Worm (Caenorhabditis elegans): ENCODE results near the gene F15H10.5.

Gene F15H10.5

ce11 chrV:10418961-10419360, at the start of gene F15H10.5:
Gene F15H10.5, minus strand, starts transcription at chrV:10419061.
- no peak for TF ChIP-seq unc-62 (GFP tag; optimal IDR thresholded peaks at IDR 0.05)

DNA sequence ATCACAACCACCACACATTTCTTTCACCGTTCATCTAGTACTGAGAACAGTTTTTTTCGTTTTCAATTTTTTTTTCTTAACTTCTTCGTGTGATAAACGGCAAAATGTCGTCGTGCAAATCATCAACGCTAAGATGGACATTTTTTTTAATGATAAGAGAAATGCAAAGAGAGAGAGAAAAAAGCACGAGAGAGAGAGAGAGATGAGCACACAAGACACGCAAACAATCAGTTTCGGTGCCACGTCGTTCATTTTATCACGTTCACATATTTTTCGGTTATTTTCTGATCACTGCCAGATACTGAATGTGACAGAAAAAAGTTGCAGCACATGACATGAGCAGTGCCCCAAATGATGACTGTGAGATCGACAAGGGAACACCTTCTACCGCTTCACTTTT, 49.3 kb upstream of the F15H10.5 start, which contains the start of gene egl-9:
Gene egl-9 (plus strand): TSS at position 328 of the 400 bp plus-strand sequence.
- no peak for TF ChIP-seq unc-62 (GFP tag; optimal IDR thresholded peaks at IDR 0.05)

ce11 chrV:10467659-10468058, 48.8 kb upstream of the F15H10.5 start:
- no peak for TF ChIP-seq unc-62 (GFP tag; optimal IDR thresholded peaks at IDR 0.05)

ce11 chrV:10467104-10467503, 48.2 kb upstream of the F15H10.5 start:
- TF ChIP-seq unc-62 (GFP tag; optimal IDR thresholded peaks at IDR 0.05) = no peak

- TF ChIP-seq unc-62 (GFP tag; optimal IDR thresholded peaks at IDR 0.05) = no peak
Observed at ce11 chrV:10466607-10467092, 47.8 kb upstream of the F15H10.5 start.

DNA sequence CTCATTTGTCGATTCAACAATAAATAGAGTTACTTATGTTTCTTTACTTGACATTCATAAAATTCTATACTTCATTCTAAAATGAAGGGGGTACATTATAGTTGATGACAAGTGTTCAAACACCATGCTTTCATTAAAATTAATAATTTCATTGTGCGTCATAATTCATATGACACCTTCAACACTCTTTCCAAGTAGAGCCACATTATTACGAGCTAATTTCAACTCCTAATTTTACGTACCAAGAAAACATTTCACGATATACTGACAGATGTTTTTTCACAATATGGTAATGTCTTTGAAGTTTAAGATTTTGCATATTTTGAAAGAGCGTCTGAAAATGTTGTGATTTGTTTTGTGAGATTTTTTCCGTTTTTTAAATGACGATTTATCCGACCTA, 46.6 kb upstream of the F15H10.5 start:
- TF ChIP-seq unc-62 (GFP tag; optimal IDR thresholded peaks at IDR 0.05) = no peak

DNA sequence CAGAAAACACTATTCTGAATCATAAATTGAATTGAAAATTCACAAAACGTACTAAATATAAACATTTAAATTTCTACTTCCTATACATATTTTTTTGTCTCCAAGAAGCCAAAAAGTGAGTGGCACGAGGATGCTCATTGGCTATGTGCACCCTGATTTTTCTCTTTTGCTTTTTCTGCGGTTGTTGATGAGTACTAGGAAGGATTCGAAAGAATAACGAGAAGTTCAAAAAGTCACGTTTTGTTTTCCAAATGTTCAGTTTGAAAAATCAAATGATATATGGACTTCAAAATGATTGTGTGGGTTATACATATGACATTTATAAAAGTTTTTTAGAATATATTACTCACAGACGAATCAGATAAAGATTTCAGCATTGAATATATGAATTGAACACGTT, 45.9 kb upstream of the F15H10.5 start:
- TF ChIP-seq unc-62 (GFP tag; optimal IDR thresholded peaks at IDR 0.05) = no peak

- no peak for TF ChIP-seq unc-62 (GFP tag; optimal IDR thresholded peaks at IDR 0.05)
Observed at ce11 chrV:10464160-10464559, 45.3 kb upstream of the F15H10.5 start.

ce11 chrV:10463276-10463675, 44.4 kb upstream of the F15H10.5 start, which contains the start of gene F22E12.3:
Gene F22E12.3, minus strand, starts transcription at chrV:10463376.
- TF ChIP-seq unc-62 (GFP tag; optimal IDR thresholded peaks at IDR 0.05) = no peak

DNA sequence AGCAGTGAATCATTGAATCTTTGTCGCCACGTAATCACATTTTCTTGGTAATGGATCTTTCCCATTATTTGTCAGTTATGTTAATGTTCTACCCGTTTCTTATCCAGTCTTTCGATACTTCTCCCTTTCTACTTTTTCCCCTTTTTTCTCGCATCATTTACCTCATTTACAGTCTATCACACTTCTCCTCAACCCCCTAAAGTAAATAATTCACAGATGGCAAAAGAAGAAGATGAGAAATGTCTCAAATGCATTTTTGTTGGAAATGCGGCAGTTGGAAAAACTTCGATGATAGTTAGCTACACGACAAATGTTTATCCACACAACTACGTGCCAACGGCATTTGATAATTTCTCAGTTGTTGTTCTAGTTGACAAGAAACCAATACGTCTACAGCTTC, 43.2 kb upstream of the F15H10.5 start, which contains the start of gene chw-1:
Gene chw-1 (plus strand): TSS at position 217 of the 400 bp plus-strand sequence.
- TF ChIP-seq unc-62 (GFP tag; optimal IDR thresholded peaks at IDR 0.05) = no peak

DNA sequence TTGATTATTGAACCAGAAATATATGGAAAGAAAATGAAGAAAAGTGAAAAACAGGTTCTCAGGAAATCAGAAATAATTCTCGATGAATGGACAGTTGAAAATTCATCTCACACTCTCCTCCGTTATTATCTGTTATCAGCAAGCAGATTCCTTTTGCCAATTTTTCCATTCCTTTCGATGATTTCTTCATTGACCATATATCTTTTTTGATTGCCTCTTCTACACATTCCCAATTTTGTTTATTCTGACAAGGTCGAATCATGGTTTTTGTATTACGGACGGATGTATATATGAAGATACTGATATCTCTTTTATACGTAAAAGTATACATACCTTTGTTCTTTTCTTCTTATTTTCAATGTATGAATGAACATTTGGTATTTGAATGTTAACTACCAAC, 41.8 kb upstream of the F15H10.5 start:
- no peak for TF ChIP-seq unc-62 (GFP tag; optimal IDR thresholded peaks at IDR 0.05)

ce11 chrV:10457247-10457646, 38.4 kb upstream of the F15H10.5 start, which contains the start of gene F22E12.1:
Gene F22E12.1, minus strand, starts transcription at chrV:10457347.
- no peak for TF ChIP-seq unc-62 (GFP tag; optimal IDR thresholded peaks at IDR 0.05)

ce11 chrV:10453466-10453865, 34.6 kb upstream of the F15H10.5 start, which contains the start of gene Y32F6A.5:
Gene Y32F6A.5, minus strand, starts transcription at chrV:10453605.
- TF ChIP-seq unc-62 (GFP tag; optimal IDR thresholded peaks at IDR 0.05) = no peak

- no peak for TF ChIP-seq unc-62 (GFP tag; optimal IDR thresholded peaks at IDR 0.05)
Observed at ce11 chrV:10441135-10442024, 22.5 kb upstream of the F15H10.5 start, which contains the start of gene pap-1. Gene pap-1, plus strand, starts transcription at chrV:10441974.

DNA sequence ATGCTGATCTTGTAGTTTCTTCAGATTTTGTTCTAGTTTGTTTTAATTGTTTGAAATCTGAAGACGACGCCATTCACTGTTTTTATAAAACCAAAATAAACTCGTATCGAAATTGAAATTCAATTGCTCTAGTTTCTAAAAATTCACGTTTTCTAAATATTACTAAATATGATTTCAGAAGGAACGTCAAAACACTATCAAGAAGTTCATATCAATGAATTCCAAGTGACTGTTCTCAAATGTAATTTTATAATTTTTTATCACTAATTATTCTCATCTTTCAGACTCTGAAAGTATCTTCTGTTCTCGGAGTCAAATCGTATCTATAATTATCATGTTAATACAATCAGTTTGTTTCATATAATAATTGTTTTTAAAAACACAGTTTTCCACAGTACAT, 21.9 kb upstream of the F15H10.5 start, which contains the start of gene snf-10:
Gene snf-10 (minus strand): TSS at position 101 of the 400 bp plus-strand sequence.
- no peak for TF ChIP-seq unc-62 (GFP tag; optimal IDR thresholded peaks at IDR 0.05)

- no peak for TF ChIP-seq unc-62 (GFP tag; optimal IDR thresholded peaks at IDR 0.05)
Observed at ce11 chrV:10436612-10437011, 17.8 kb upstream of the F15H10.5 start, which contains the start of gene set-22. Gene set-22, plus strand, starts transcription at chrV:10436912.

ce11 chrV:10435198-10435597, 16.3 kb upstream of the F15H10.5 start:
- no peak for TF ChIP-seq unc-62 (GFP tag; optimal IDR thresholded peaks at IDR 0.05)

Measured in whole organism, dauer.